Fruit fly (Drosophila melanogaster) whole organism, embryonic: ENCODE data around the gene RpS17.

Experiments
- CG10274 ChIP-seq: fragments of 200-800 bp; sonication (Bioruptor generic); optimal IDR thresholded peaks from 3 replicates; lab custom pipeline; 2017; ENCODE audit warnings: missing biosample characterization, mild to moderate bottlenecking, missing genetic modification characterization
- CG12071 ChIP-seq: fragments of 200-800 bp; sonication (Bioruptor generic); optimal IDR thresholded peaks from 3 replicates; lab custom pipeline; 2018; ENCODE audit warnings: missing biosample characterization, mild to moderate bottlenecking, missing genetic modification characterization
- CG12942 ChIP-seq: fragments of 200-800 bp; sonication (Bioruptor generic); optimal IDR thresholded peaks from 3 replicates; lab custom pipeline; 2016; ENCODE audit warnings: missing biosample characterization, missing genetic modification characterization
- CG14965 ChIP-seq: fragments of 200-800 bp; sonication (Bioruptor generic); optimal IDR thresholded peaks from 2 replicates; lab custom pipeline; 2016; ENCODE audit warnings: missing biosample characterization, missing genetic modification characterization, borderline replicate concordance
- CG15479 ChIP-seq: fragments of 200-800 bp; sonication (Bioruptor generic); optimal IDR thresholded peaks from 3 replicates; lab custom pipeline; 2019; ENCODE audit warnings: missing biosample characterization, mild to moderate bottlenecking, missing genetic modification characterization, moderate library complexity
- CG16815 ChIP-seq: fragments of 200-800 bp; sonication (Bioruptor generic); optimal IDR thresholded peaks from 3 replicates; lab custom pipeline; 2017; ENCODE audit warnings: missing biosample characterization, mild to moderate bottlenecking, missing genetic modification characterization
- CG17186 ChIP-seq: fragments of 200-800 bp; sonication (Bioruptor generic); optimal IDR thresholded peaks from 3 replicates; lab custom pipeline; 2017; ENCODE audit warnings: missing biosample characterization, missing genetic modification reagents, missing genetic modification characterization
- CG18011 ChIP-seq: fragments of 200-800 bp; sonication (Bioruptor generic); optimal IDR thresholded peaks from 2 replicates; lab custom pipeline; 2017; ENCODE audit warnings: missing biosample characterization, missing genetic modification characterization, mild to moderate bottlenecking, moderate library complexity, missing genotype
- CG2129 ChIP-seq: fragments of 200-800 bp; sonication (Bioruptor generic); IDR thresholded peaks from 2 replicates; pipeline ENCODE4 v1.3.6; 2022; ENCODE audit warnings: missing biosample characterization, missing genetic modification characterization; ENCODE audit not compliant: partially characterized antibody
- CG2678 ChIP-seq: fragments of 200-800 bp; sonication (Bioruptor generic); optimal IDR thresholded peaks from 3 replicates; lab custom pipeline; 2019; ENCODE audit warnings: missing biosample characterization, mild to moderate bottlenecking, missing genetic modification characterization, moderate library complexity
- CG2889 ChIP-seq: fragments of 200-800 bp; sonication (Bioruptor generic); IDR thresholded peaks from 3 replicates; pipeline ENCODE4 v1.3.6; 2022; ENCODE audit warnings: missing biosample characterization, missing genetic modification characterization
- CG3065 ChIP-seq: fragments of 200-800 bp; sonication (Bioruptor generic); optimal IDR thresholded peaks from 2 replicates; lab custom pipeline; 2016; ENCODE audit warnings: missing biosample characterization, missing genetic modification characterization
- CG4360 ChIP-seq: fragments of 200-800 bp; sonication (Bioruptor generic); IDR thresholded peaks from 2 replicates; pipeline ENCODE4 v1.3.6; 2022; ENCODE audit warnings: missing biosample characterization, missing genetic modification characterization
- CG4707 ChIP-seq: fragments of 200-800 bp; sonication (Bioruptor generic); optimal IDR thresholded peaks from 2 replicates; lab custom pipeline; 2018; ENCODE audit warnings: missing biosample characterization, mild to moderate bottlenecking, missing genetic modification characterization, moderate library complexity
- CG4854 ChIP-seq: fragments of 200-800 bp; sonication (Bioruptor generic); optimal IDR thresholded peaks from 2 replicates; lab custom pipeline; 2016; ENCODE audit warnings: missing biosample characterization, missing genetic modification characterization, inconsistent platforms
- CG6272 ChIP-seq: fragments of 200-800 bp; sonication (Bioruptor generic); IDR thresholded peaks from 2 replicates; pipeline ENCODE4 v1.3.6; 2022; ENCODE audit warnings: missing biosample characterization, missing genetic modification characterization
- CG7963 ChIP-seq: fragments of 200-800 bp; sonication (Bioruptor generic); IDR thresholded peaks from 3 replicates; pipeline ENCODE4 v1.3.6; 2022; ENCODE audit warnings: missing biosample characterization, missing genetic modification characterization; ENCODE audit not compliant: partially characterized antibody
- CG9609 ChIP-seq: fragments of 200-800 bp; sonication (Bioruptor generic); optimal IDR thresholded peaks from 3 replicates; lab custom pipeline; 2016; ENCODE audit warnings: missing biosample characterization, missing genetic modification characterization
- CTCF ChIP-seq: fragments of 200-800 bp; sonication (Bioruptor generic); optimal IDR thresholded peaks from 2 replicates; lab custom pipeline; 2017; ENCODE audit warnings: missing biosample characterization, mild to moderate bottlenecking, missing genetic modification characterization, moderate library complexity
- Doc3 ChIP-seq: fragments of 200-800 bp; sonication (Bioruptor generic); IDR thresholded peaks from 3 replicates; pipeline ENCODE4 v1.3.6; 2022; ENCODE audit warnings: missing biosample characterization, missing genetic modification characterization; ENCODE audit not compliant: partially characterized antibody
- Elba2 ChIP-seq: fragments of 200-800 bp; sonication (Bioruptor generic); optimal IDR thresholded peaks from 3 replicates; lab custom pipeline; 2016; ENCODE audit warnings: missing biosample characterization, missing genetic modification characterization
- H15 ChIP-seq: fragments of 200-800 bp; sonication (Bioruptor generic); IDR thresholded peaks from 3 replicates; pipeline ENCODE4 v1.3.6; 2022; ENCODE audit warnings: missing biosample characterization, missing genetic modification characterization
- HLH4C ChIP-seq: fragments of 200-800 bp; sonication (Bioruptor generic); IDR thresholded peaks from 3 replicates; pipeline ENCODE4 v1.3.6; 2022; ENCODE audit warnings: missing biosample characterization, missing genetic modification characterization; ENCODE audit not compliant: partially characterized antibody
- NfI ChIP-seq: fragments of 200-800 bp; sonication (Bioruptor generic); optimal IDR thresholded peaks from 3 replicates; lab custom pipeline; 2018; ENCODE audit warnings: missing biosample characterization, mild to moderate bottlenecking, missing genetic modification characterization, moderate library complexity
- Pdp1 ChIP-seq, 2 experiments: fragments of 200-800 bp; sonication (Bioruptor generic); optimal IDR thresholded peaks; 3 replicates each; lab custom pipeline; 2016; ENCODE audit warnings: missing biosample characterization in 2 of 2, missing genetic modification characterization in 2 of 2, mild to moderate bottlenecking in 1 of 2, moderate library complexity in 1 of 2
- Ptx1 ChIP-seq: fragments of 200-800 bp; sonication (Bioruptor generic); IDR thresholded peaks from 2 replicates; pipeline ENCODE4 v1.3.6; 2022; ENCODE audit warnings: missing biosample characterization, missing genetic modification characterization
- Rx ChIP-seq: fragments of 200-800 bp; sonication (Bioruptor generic); IDR thresholded peaks from 2 replicates; pipeline ENCODE4 v1.3.6; 2022; ENCODE audit warnings: missing biosample characterization, missing genetic modification characterization
- Sox100B ChIP-seq: fragments of 200-800 bp; sonication (Bioruptor generic); optimal IDR thresholded peaks from 3 replicates; lab custom pipeline; 2018; ENCODE audit warnings: missing biosample characterization, mild to moderate bottlenecking, missing genetic modification characterization
- Ssrp ChIP-seq: fragments of 200-800 bp; sonication (Bioruptor generic); optimal IDR thresholded peaks from 2 replicates; lab custom pipeline; 2018; ENCODE audit warnings: missing biosample characterization, mild to moderate bottlenecking, missing genetic modification characterization, moderate library complexity
- Stat92E ChIP-seq, 3 experiments: fragments of >200 bp in 2 of 3; fragments of 200-800 bp in 1 of 3; sonication (Bioruptor generic) in 1 of 3; optimal IDR thresholded peaks; 2 replicates each; lab custom pipeline; 2017 to 2019; ENCODE audit warnings: missing biosample characterization in 3 of 3, missing genetic modification characterization in 3 of 3, mild to moderate bottlenecking in 1 of 3, moderate library complexity in 1 of 3
- ara ChIP-seq: fragments of 200-800 bp; sonication (Bioruptor generic); IDR thresholded peaks from 2 replicates; pipeline ENCODE4 v1.3.6; 2022; ENCODE audit warnings: missing biosample characterization, missing genetic modification characterization
- bowl ChIP-seq: fragments of 200-800 bp; sonication (Bioruptor generic); IDR thresholded peaks from 2 replicates; pipeline ENCODE4 v1.3.6; 2022; ENCODE audit warnings: missing biosample characterization, missing genetic modification characterization
- dati ChIP-seq: fragments of 200-800 bp; sonication (Bioruptor generic); IDR thresholded peaks from 2 replicates; pipeline ENCODE4 v1.3.6; 2022; ENCODE audit warnings: missing biosample characterization, missing genetic modification characterization
- dysf ChIP-seq: fragments of 200-800 bp; sonication (Bioruptor generic); IDR thresholded peaks from 3 replicates; pipeline ENCODE4 v1.3.6; 2022; ENCODE audit warnings: missing biosample characterization, missing genetic modification characterization
- fru ChIP-seq: fragments of >200 bp; optimal IDR thresholded peaks from 2 replicates; lab custom pipeline; 2017
- gcm2 ChIP-seq: fragments of 200-800 bp; sonication (Bioruptor generic); optimal IDR thresholded peaks from 2 replicates; lab custom pipeline; 2016; ENCODE audit warnings: missing biosample characterization, missing genetic modification characterization
- gem ChIP-seq: fragments of 200-800 bp; sonication (Bioruptor generic); optimal IDR thresholded peaks from 2 replicates; lab custom pipeline; 2019; ENCODE audit warnings: missing biosample characterization, mild to moderate bottlenecking, missing genetic modification characterization, moderate library complexity
- grau ChIP-seq: fragments of 200-800 bp; optimal IDR thresholded peaks from 3 replicates; lab custom pipeline; 2019; ENCODE audit warnings: missing biosample characterization, mild to moderate bottlenecking, missing genetic modification characterization, moderate library complexity
- hb ChIP-seq: fragments of 200-800 bp; sonication (Bioruptor generic); IDR thresholded peaks from 3 replicates; pipeline ENCODE4 v1.3.6; 2022; ENCODE audit warnings: missing biosample characterization, missing genetic modification characterization; ENCODE audit not compliant: partially characterized antibody
- ind ChIP-seq: fragments of 200-800 bp; sonication (Bioruptor generic); optimal IDR thresholded peaks from 3 replicates; lab custom pipeline; 2016; ENCODE audit warnings: missing biosample characterization, missing genetic modification characterization
- kah ChIP-seq: fragments of 200-800 bp; sonication (Bioruptor generic); optimal IDR thresholded peaks from 2 replicates; lab custom pipeline; 2018; ENCODE audit warnings: missing biosample characterization, mild to moderate bottlenecking, missing genetic modification characterization
- lab ChIP-seq: fragments of 200-800 bp; sonication (Bioruptor generic); optimal IDR thresholded peaks from 3 replicates; lab custom pipeline; 2017; ENCODE audit warnings: missing biosample characterization, missing genetic modification characterization, mild to moderate bottlenecking, moderate library complexity, missing genetic modification reagents
- mld ChIP-seq: fragments of 200-800 bp; sonication (Bioruptor generic); IDR thresholded peaks from 3 replicates; pipeline ENCODE4 v1.3.6; 2022; ENCODE audit warnings: missing biosample characterization, missing genetic modification characterization; ENCODE audit not compliant: partially characterized antibody
- nerfin-1 ChIP-seq: fragments of 200-800 bp; sonication (Bioruptor generic); optimal IDR thresholded peaks from 3 replicates; lab custom pipeline; 2019; ENCODE audit warnings: missing biosample characterization, mild to moderate bottlenecking, missing genetic modification characterization, moderate library complexity
- pnt ChIP-seq: fragments of 200-800 bp; sonication (Bioruptor generic); optimal IDR thresholded peaks from 3 replicates; lab custom pipeline; 2016; ENCODE audit warnings: missing biosample characterization, missing genetic modification characterization
- shn ChIP-seq: fragments of 200-800 bp; sonication (Bioruptor generic); optimal IDR thresholded peaks from 3 replicates; lab custom pipeline; 2016; ENCODE audit warnings: missing biosample characterization, missing genetic modification characterization
- sisA ChIP-seq: fragments of 200-800 bp; sonication (Bioruptor generic); IDR thresholded peaks from 2 replicates; pipeline ENCODE4 v1.3.6; 2022; ENCODE audit warnings: missing biosample characterization, missing genetic modification characterization
- stwl ChIP-seq: fragments of 200-800 bp; sonication (Bioruptor generic); optimal IDR thresholded peaks from 3 replicates; lab custom pipeline; 2018; ENCODE audit warnings: missing biosample characterization, mild to moderate bottlenecking, missing genetic modification characterization, moderate library complexity
- vnd ChIP-seq: fragments of 200-800 bp; sonication (Bioruptor generic); IDR thresholded peaks from 3 replicates; pipeline ENCODE4 v1.3.6; 2022; ENCODE audit warnings: missing biosample characterization, missing genetic modification characterization; ENCODE audit not compliant: partially characterized antibody

RpS17 gene

dm6 chr3L:9422636-9423419 is 6.8 kb downstream of the RpS17 start, which contains the start of gene aay (continued):
- TF ChIP-seq Rx (peak; percentile 98), vnd (GFP tag; lab: Robert Waterston, UW) (no peak), CG4360 (GFP tag; lab: Robert Waterston, UW) (peak; percentile 84), sisA (GFP tag; lab: Robert Waterston, UW) (peak; percentile 98), gem (tag; lab: Kevin White, UChicago) (peak; percentile 100), ind (peak; percentile 99), CG7963 (GFP tag; lab: Robert Waterston, UW) (no peak), CG9609 (GFP tag; lab: Kevin White, UChicago) (peak; percentile 97), hb (GFP tag; lab: Robert Waterston, UW) (no peak), CG17186 (GFP tag; lab: Kevin White, UChicago) (peak; percentile 92), CG3065 (GFP tag; lab: Kevin White, UChicago) (peak; percentile 98), CG2889 (peak; percentile 97), Elba2 (GFP tag; lab: Kevin White, UChicago) (peak; percentile 93), gcm2 (GFP tag; lab: Kevin White, UChicago) (peak; percentile 97), Pdp1 (GFP tag; optimal IDR thresholded peaks at IDR 0.05; lab: Kevin White, UChicago) (peak; percentile 96 to 98), Ptx1 (peak; percentile 99), CG10274 (GFP tag; lab: Kevin White, UChicago) (peak; percentile 92), dati (GFP tag; lab: Robert Waterston, UW) (peak; percentile 90), shn (peak; percentile 95), pnt (GFP tag; lab: Kevin White, UChicago) (peak; percentile 95), kah (GFP tag; lab: Kevin White, UChicago) (peak; percentile 97), grau (tag; lab: Kevin White, UChicago) (peak; percentile 99), CG2129 (no peak), H15 (GFP tag; lab: Robert Waterston, UW) (peak; percentile 97), mld (GFP tag; lab: Robert Waterston, UW) (no peak), CG12942 (GFP tag; lab: Kevin White, UChicago) (peak; percentile 99), CG4854 (GFP tag; lab: Kevin White, UChicago) (peak; percentile 99), CG14965 (GFP tag; lab: Kevin White, UChicago) (peak; percentile 81), Stat92E (GFP tag; optimal IDR thresholded peaks at IDR 0.05; lab: Kevin White, UChicago) (peak in 1 of 3 experiments; percentile 99), lab (GFP tag; lab: Kevin White, UChicago) (peak; percentile 99), Doc3 (GFP tag; lab: Robert Waterston, UW) (no peak), stwl (tag; lab: Kevin White, UChicago) (peak; percentile 88), NfI (GFP tag; lab: Kevin White, UChicago) (peak; percentile 99), fru (lab: Kevin White, UChicago) (no peak), nerfin-1 (tag; lab: Kevin White, UChicago) (peak; percentile 98), ara (GFP tag; lab: Robert Waterston, UW) (peak; percentile 98), HLH4C (GFP tag; lab: Robert Waterston, UW) (0 out of 3 replicates have a peak, but pooled peaks have one; percentile 37), Ssrp (tag; lab: Kevin White, UChicago) (peak; percentile 99), CG18011 (GFP tag; lab: Kevin White, UChicago) (peak; percentile 90), CG12071 (GFP tag; lab: Kevin White, UChicago) (peak; percentile 98), CG2678 (tag; lab: Kevin White, UChicago) (peak; percentile 99), Sox100B (GFP tag; lab: Kevin White, UChicago) (peak; percentile 99), CG4707 (GFP tag; lab: Kevin White, UChicago) (peak; percentile 97), bowl (GFP tag; lab: Robert Waterston, UW) (peak; percentile 96), CG6272 (peak; percentile 97), CTCF (GFP tag; lab: Kevin White, UChicago) (peak; percentile 73), CG16815 (GFP tag; lab: Kevin White, UChicago) (peak; percentile 98), CG15479 (GFP tag; lab: Kevin White, UChicago) (peak; percentile 71), dysf (GFP tag; lab: Robert Waterston, UW) (peak; percentile 99)
